Fruit fly (Drosophila melanogaster): ENCODE results near the gene RpS15Aa.
A peak's percentile ranks its signal among the peaks of the same experiment; 100 is the strongest.

RpS15Aa gene

DNA sequence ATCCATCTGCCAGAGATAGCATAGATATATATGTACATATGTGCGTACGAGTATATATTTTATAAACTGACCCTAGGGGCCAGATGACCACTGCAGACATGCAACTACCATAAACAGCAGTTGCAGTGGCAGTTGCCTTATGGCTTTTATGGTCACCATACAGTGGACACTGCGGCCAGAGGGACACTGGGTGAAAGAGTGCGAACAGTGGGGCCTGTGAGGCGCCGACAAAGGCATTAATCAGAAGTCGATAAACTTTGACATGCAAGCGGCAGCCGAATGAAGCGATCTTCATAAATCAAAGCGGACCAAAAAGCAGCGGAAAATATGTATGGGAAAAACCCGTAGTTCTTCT lies 22.1 kb downstream of the RpS15Aa start:
- TF ChIP-seq Smox (GFP tag; optimal IDR thresholded peaks at IDR 0.05) (no peak), CG32006 (GFP tag; optimal IDR thresholded peaks at IDR 0.05) (peak; percentile 28), ss (GFP tag; optimal IDR thresholded peaks at IDR 0.05) (peak in 1 of 2 experiments; percentile 68), svp (GFP tag) (peak; percentile 51), CG3919 (GFP tag; optimal IDR thresholded peaks at IDR 0.05) (no peak), Blimp-1 (GFP tag; optimal IDR thresholded peaks at IDR 0.05) (no peak), CG8119 (GFP tag; IDR thresholded peaks at IDR 0.05) (peak; percentile 15; the same call in 1 of the 3 replicates), Eip78C (GFP tag) (no peak)

DNA sequence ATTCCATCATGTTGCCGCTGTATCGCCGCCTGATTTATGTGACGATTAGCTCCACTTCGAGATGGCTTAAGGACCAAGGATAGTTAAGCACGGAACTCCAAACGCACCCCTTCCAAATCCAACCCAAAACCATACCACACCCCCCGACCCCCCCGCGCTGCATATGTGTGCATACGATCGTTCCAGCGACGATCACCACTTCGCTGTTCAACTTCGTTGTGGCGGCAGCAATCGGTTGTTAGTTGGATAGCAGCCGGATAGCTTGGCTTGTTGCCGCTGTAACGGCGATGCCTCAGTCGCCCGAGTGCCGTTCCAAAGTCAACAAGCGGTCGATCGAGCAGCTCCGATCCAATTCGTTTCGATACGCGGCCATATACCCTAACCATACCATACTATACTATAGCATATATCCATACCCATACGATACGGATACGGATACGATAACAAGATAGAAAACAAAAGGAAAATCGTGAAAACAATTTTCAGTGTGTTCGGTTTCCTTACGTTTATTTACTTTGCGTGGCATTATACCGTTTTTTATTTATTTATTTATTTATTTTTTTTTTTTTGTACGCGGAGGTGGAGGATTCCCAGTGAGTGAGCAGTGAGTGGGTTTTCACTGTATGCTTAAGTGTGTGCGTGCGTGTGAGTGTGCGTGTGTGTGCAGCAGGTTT lies 22.6 kb downstream of the RpS15Aa start:
- TF ChIP-seq CG32006 (GFP tag; optimal IDR thresholded peaks at IDR 0.05), result peak; percentile 12
- TF ChIP-seq CG9139 (GFP tag; optimal IDR thresholded peaks at IDR 0.05), result no peak
- no peak for TF ChIP-seq cyc (GFP tag; optimal IDR thresholded peaks at IDR 0.05)
- peak; percentile 10 for TF ChIP-seq Lpt (GFP tag; optimal IDR thresholded peaks at IDR 0.05)
- peak; percentile 35 for TF ChIP-seq fkh (GFP tag; optimal IDR thresholded peaks at IDR 0.05)
- peak; percentile 10 for TF ChIP-seq Hr4 (GFP tag; optimal IDR thresholded peaks at IDR 0.05)
- 0 out of 3 replicates have a peak, but pooled peaks have one; percentile 12 for TF ChIP-seq CG8119 (GFP tag; IDR thresholded peaks at IDR 0.05)
- TF ChIP-seq achi (GFP tag; optimal IDR thresholded peaks at IDR 0.05), result no peak
- TF ChIP-seq Sox102F (GFP tag; optimal IDR thresholded peaks at IDR 0.05), result no peak
- no peak for TF ChIP-seq net (GFP tag; optimal IDR thresholded peaks at IDR 0.05)
- TF ChIP-seq CG10669 (GFP tag; optimal IDR thresholded peaks at IDR 0.05), result no peak
- no peak for TF ChIP-seq CG7368 (GFP tag; optimal IDR thresholded peaks at IDR 0.05)
- TF ChIP-seq spab (GFP tag; optimal IDR thresholded peaks at IDR 0.05), result no peak
- TF ChIP-seq Eip78C (GFP tag), result peak; percentile 80
- 0 out of 3 replicates have a peak, but pooled peaks have one; percentile 18 for TF ChIP-seq eg (GFP tag; IDR thresholded peaks at IDR 0.05)
- TF ChIP-seq CG6792 (GFP tag; optimal IDR thresholded peaks at IDR 0.05), result no peak
- TF ChIP-seq Ets96B (tag; optimal IDR thresholded peaks at IDR 0.05), result no peak
- TF ChIP-seq Blimp-1 (GFP tag; optimal IDR thresholded peaks at IDR 0.05), result no peak
- no peak for TF ChIP-seq Hr39 (GFP tag; optimal IDR thresholded peaks at IDR 0.05)

DNA sequence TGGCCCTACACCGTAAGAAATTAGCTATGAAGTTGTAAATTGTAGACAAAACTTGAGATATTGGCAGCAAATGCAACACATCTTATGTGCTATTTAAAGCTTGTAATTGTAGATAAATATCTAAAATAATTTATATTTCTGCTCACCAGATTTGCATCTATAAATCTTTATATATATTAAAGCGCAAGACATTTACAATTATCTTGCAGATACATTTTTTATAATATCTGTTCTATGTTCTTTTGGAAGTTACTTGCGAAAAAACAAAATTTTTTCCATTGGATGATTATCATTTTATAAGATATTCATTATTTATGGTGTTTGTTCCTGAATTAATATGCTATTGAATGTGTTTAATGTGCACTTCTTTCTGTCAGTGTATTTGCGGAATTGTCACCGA lies 23.2 kb downstream of the RpS15Aa start:
- TF ChIP-seq CG31627 (GFP tag; optimal IDR thresholded peaks at IDR 0.05), result peak; percentile 7
- TF ChIP-seq Sox102F (GFP tag; optimal IDR thresholded peaks at IDR 0.05), result no peak
- TF ChIP-seq CG34406 (GFP tag; optimal IDR thresholded peaks at IDR 0.05), result peak; percentile 28
- no peak for TF ChIP-seq CG1621 (tag; optimal IDR thresholded peaks at IDR 0.05)
- peak; percentile 59 for TF ChIP-seq CG32006 (GFP tag; optimal IDR thresholded peaks at IDR 0.05)
- peak; percentile 15 for TF ChIP-seq spab (GFP tag; optimal IDR thresholded peaks at IDR 0.05)
- TF ChIP-seq dsx (GFP tag; optimal IDR thresholded peaks at IDR 0.05; ENCODE audit: poor library complexity, severe bottlenecking), result no peak
- TF ChIP-seq CG8319 (GFP tag; optimal IDR thresholded peaks at IDR 0.05), result no peak
- peak in 1 of 2 experiments; percentile 32 for TF ChIP-seq salr (GFP tag; optimal IDR thresholded peaks at IDR 0.05)
- no peak for TF ChIP-seq eg (GFP tag; IDR thresholded peaks at IDR 0.05)
- TF ChIP-seq CG16779 (tag; optimal IDR thresholded peaks at IDR 0.05), result no peak
- no peak for TF ChIP-seq CG6854 (GFP tag; optimal IDR thresholded peaks at IDR 0.05)
- no peak for TF ChIP-seq Ets21C (GFP tag; optimal IDR thresholded peaks at IDR 0.05)
- TF ChIP-seq Eip75B (GFP tag; optimal IDR thresholded peaks at IDR 0.05), result peak; percentile 16
- TF ChIP-seq vri (GFP tag; optimal IDR thresholded peaks at IDR 0.05), result no peak
- no peak for TF ChIP-seq Blimp-1 (GFP tag; optimal IDR thresholded peaks at IDR 0.05)
- peak; percentile 11 for TF ChIP-seq lz (GFP tag; optimal IDR thresholded peaks at IDR 0.05)
- TF ChIP-seq Smox (GFP tag; optimal IDR thresholded peaks at IDR 0.05), result peak; percentile 15
- 0 out of 3 replicates have a peak, but pooled peaks have one; percentile 18 for TF ChIP-seq CG6163 (GFP tag; IDR thresholded peaks at IDR 0.05)
- TF ChIP-seq Hr4 (GFP tag; optimal IDR thresholded peaks at IDR 0.05), result peak; percentile 39
- no peak for TF ChIP-seq CG3919 (GFP tag; optimal IDR thresholded peaks at IDR 0.05)
- peak; percentile 35 for TF ChIP-seq CG10669 (GFP tag; optimal IDR thresholded peaks at IDR 0.05)
- TF ChIP-seq CG15336 (GFP tag; IDR thresholded peaks at IDR 0.05), result peak; percentile 7; the same call in 1 of the 2 replicates
- no peak for TF ChIP-seq CG8119 (GFP tag; IDR thresholded peaks at IDR 0.05)
- TF ChIP-seq Hr38 (GFP tag; optimal IDR thresholded peaks at IDR 0.05), result no peak
- TF ChIP-seq CG4318 (GFP tag; optimal IDR thresholded peaks at IDR 0.05), result peak; percentile 10
- TF ChIP-seq ss (GFP tag; optimal IDR thresholded peaks at IDR 0.05), result no peak
- peak; percentile 39 for TF ChIP-seq OdsH (GFP tag; optimal IDR thresholded peaks at IDR 0.05)
- TF ChIP-seq CG9139 (GFP tag; optimal IDR thresholded peaks at IDR 0.05), result no peak
- no peak for TF ChIP-seq fd85E (GFP tag; optimal IDR thresholded peaks at IDR 0.05)
- no peak for TF ChIP-seq cyc (GFP tag; optimal IDR thresholded peaks at IDR 0.05)
- TF ChIP-seq acj6 (GFP tag; optimal IDR thresholded peaks at IDR 0.05), result peak; percentile 42
- TF ChIP-seq Ets96B (tag; optimal IDR thresholded peaks at IDR 0.05), result peak; percentile 28
- no peak for TF ChIP-seq fkh (GFP tag; optimal IDR thresholded peaks at IDR 0.05)
- no peak for TF ChIP-seq dac (GFP tag; optimal IDR thresholded peaks at IDR 0.05)
- TF ChIP-seq fd59A (GFP tag; optimal IDR thresholded peaks at IDR 0.05), result peak; percentile 18
- peak; percentile 39 for TF ChIP-seq CG6792 (GFP tag; optimal IDR thresholded peaks at IDR 0.05)
